Worm (Caenorhabditis elegans) whole organism, L4 larva: ENCODE data around the gene ttx-1.
A peak's percentile ranks its signal among the peaks of the same experiment; 100 is the strongest.

Experiments
- dmd-6 ChIP-seq: fragments of 200-800 bp; sonication (Bioruptor generic); IDR thresholded peaks from 2 replicates; pipeline ENCODE4 v1.3.6; 2022; ENCODE audit warnings: missing genetic modification reagents, missing genetic modification characterization, missing compliant biosample characterization
- dve-1 ChIP-seq: sonication (generic microtip); optimal IDR thresholded peaks from 2 replicates; lab custom pipeline; 2017; ENCODE audit warnings: antibody characterized with exemption, mild to moderate bottlenecking, missing genetic modification characterization, missing compliant biosample characterization; ENCODE audit not compliant: insufficient read depth
- hlh-30 ChIP-seq: sonication (generic microtip); optimal IDR thresholded peaks from 2 replicates; lab custom pipeline; 2017; ENCODE audit warnings: antibody characterized with exemption, mild to moderate bottlenecking, missing genetic modification characterization, missing compliant biosample characterization; ENCODE audit not compliant: insufficient read depth
- lsy-2 ChIP-seq, 2 experiments: fragments of 150-350 bp in 1 of 2; sonication (generic microtip) in 1 of 2; optimal IDR thresholded peaks; 2 replicates each; lab custom pipeline; 2014 to 2017; ENCODE audit warnings: missing biosample characterization in 2 of 2, missing genetic modification characterization in 2 of 2
- mep-1 ChIP-seq: fragments of 150-350 bp; sonication (generic microtip); optimal IDR thresholded peaks from 3 replicates; lab custom pipeline; 2014; ENCODE audit warnings: missing biosample characterization, missing genetic modification characterization
- mxl-3 ChIP-seq: fragments of 200-800 bp; sonication (Bioruptor generic); optimal IDR thresholded peaks from 2 replicates; lab custom pipeline; 2018; ENCODE audit warnings: mild to moderate bottlenecking, missing genetic modification characterization, missing compliant biosample characterization
- nhr-28 ChIP-seq: fragments of 150-350 bp; optimal IDR thresholded peaks from 2 replicates; lab custom pipeline; 2014; ENCODE audit warnings: missing biosample characterization, missing genetic modification characterization
- snpc-4 ChIP-seq: fragments of 150-350 bp; optimal IDR thresholded peaks from 2 replicates; lab custom pipeline; 2014; ENCODE audit warnings: missing biosample characterization, missing genetic modification characterization
- ztf-11 ChIP-seq: fragments of 150-350 bp; optimal IDR thresholded peaks from 2 replicates; lab custom pipeline; 2014; ENCODE audit warnings: missing biosample characterization, missing genetic modification characterization
- ztf-7 ChIP-seq: fragments of 150-350 bp; optimal IDR thresholded peaks from 2 replicates; lab custom pipeline; 2014; ENCODE audit warnings: missing biosample characterization, missing genetic modification characterization

The ttx-1 gene

DNA sequence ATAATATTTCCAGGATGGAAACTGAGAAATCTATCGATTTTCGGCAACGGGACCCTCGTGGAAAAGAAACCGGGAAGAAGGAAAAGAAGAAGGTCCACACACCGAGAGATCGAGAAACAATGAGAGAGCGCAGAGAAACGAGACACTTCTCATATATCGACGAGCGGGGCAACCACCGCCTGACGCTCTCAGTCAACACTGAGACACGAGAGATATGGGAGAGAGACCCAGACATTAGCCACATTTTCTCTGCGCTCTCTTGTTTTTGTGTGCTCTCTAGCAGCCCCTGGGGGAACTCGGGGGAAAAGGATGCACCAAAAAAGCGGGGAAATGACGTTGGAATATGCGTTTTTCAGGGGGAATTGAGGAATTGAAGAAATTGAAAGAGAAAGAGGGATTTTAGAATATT is 58.2 kb downstream of the ttx-1 start (continued):
- TF ChIP-seq snpc-4 (tag; lab: Kevin White, UChicago) (no peak), mxl-3 (GFP tag; lab: Kevin White, UChicago) (peak; percentile 68)
- TF ChIP-seq, all 104 proteins: peak for 38

DNA sequence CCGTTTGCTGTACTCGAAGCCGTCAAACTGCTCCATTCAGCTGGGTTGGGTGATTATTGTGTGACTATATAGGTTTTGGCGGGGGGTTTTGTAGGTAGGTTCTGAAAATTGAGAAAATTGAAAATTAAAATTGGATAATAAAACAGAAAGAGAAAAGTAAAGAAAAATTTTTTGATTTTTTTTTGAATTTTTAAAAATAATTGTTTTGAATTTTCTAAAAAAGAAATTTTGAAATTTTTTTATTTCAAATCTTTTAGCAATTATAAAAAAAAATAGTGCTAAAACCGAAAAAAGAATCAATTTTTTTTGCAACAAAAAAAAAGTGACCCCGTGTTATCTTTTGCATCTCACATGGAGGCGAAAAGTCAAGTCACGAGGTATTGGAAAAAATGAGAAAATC is 59.6 kb downstream of the ttx-1 start, which contains the start of gene unc-51:
Gene unc-51, minus strand, starts transcription at position 101 of the 400 bp plus-strand sequence.
- TF ChIP-seq lsy-2 (tag; optimal IDR thresholded peaks at IDR 0.05; lab: Kevin White, UChicago) (peak in 1 of 2 experiments; percentile 29), dmd-6 (GFP tag; lab: Robert Waterston, UW) (0 out of 2 replicates have a peak, but pooled peaks have one; percentile 10), dve-1 (peak; percentile 11), nhr-28 (tag; lab: Kevin White, UChicago) (peak; percentile 19), hlh-30 (tag; lab: Kevin White, UChicago) (peak; percentile 77), mep-1 (tag; lab: Kevin White, UChicago) (peak; percentile 47), ztf-11 (tag; lab: Kevin White, UChicago) (no peak), ztf-7 (tag; lab: Kevin White, UChicago) (no peak)
